Worm (Caenorhabditis elegans) whole organism, L1 larva: ENCODE results near the gene gldc-1.

ENCODE experiments used
- F16B12.6 ChIP-seq: fragments of 150-350 bp; optimal IDR thresholded peaks from 2 replicates; lab custom pipeline; 2014; ENCODE audit warnings: missing biosample characterization, missing genetic modification characterization
- aly-2 ChIP-seq: fragments of 150-350 bp; optimal IDR thresholded peaks from 2 replicates; lab custom pipeline; 2014; ENCODE audit warnings: missing biosample characterization, missing genetic modification characterization
- elt-2 ChIP-seq: sonication (generic microtip); optimal IDR thresholded peaks from 2 replicates; lab custom pipeline; 2016; ENCODE audit warnings: missing genetic modification characterization, mild to moderate bottlenecking, inconsistent platforms, missing compliant biosample characterization, missing genetic modification reagents
- jun-1 ChIP-seq: fragments of 150-350 bp; optimal IDR thresholded peaks from 2 replicates; lab custom pipeline; 2014; ENCODE audit warnings: missing biosample characterization, missing genetic modification reagents, missing genetic modification characterization
- nhr-76 ChIP-seq: sonication (generic microtip); optimal IDR thresholded peaks from 2 replicates; lab custom pipeline; 2017; ENCODE audit warnings: missing biosample characterization, missing genetic modification characterization
- pqm-1 ChIP-seq: sonication (generic microtip); optimal IDR thresholded peaks from 3 replicates; lab custom pipeline; 2017; ENCODE audit warnings: missing biosample characterization, missing genetic modification characterization
- snpc-4 ChIP-seq: fragments of 150-350 bp; optimal IDR thresholded peaks from 2 replicates; lab custom pipeline; 2014; ENCODE audit warnings: missing biosample characterization, missing genetic modification characterization
- snu-23 ChIP-seq: sonication (generic microtip); optimal IDR thresholded peaks from 2 replicates; lab custom pipeline; 2016; ENCODE audit warnings: missing genetic modification characterization, missing compliant biosample characterization
- sptf-1 ChIP-seq: fragments of 150-350 bp; optimal IDR thresholded peaks from 2 replicates; lab custom pipeline; 2014; ENCODE audit warnings: missing biosample characterization, missing genetic modification characterization
- tbx-2 ChIP-seq: sonication (generic microtip); optimal IDR thresholded peaks from 2 replicates; lab custom pipeline; 2016; ENCODE audit warnings: missing genetic modification characterization, missing compliant biosample characterization
- unc-130 ChIP-seq: fragments of 150-350 bp; optimal IDR thresholded peaks from 2 replicates; lab custom pipeline; 2017; ENCODE audit warnings: missing biosample characterization, missing genetic modification characterization, inconsistent platforms
- unc-62 ChIP-seq: fragments of 150-350 bp; optimal IDR thresholded peaks from 2 replicates; lab custom pipeline; 2014; ENCODE audit warnings: missing biosample characterization, missing genetic modification reagents, missing genetic modification characterization
- ztf-4 ChIP-seq: fragments of 150-350 bp; optimal IDR thresholded peaks from 2 replicates; lab custom pipeline; 2014; ENCODE audit warnings: missing biosample characterization, missing genetic modification characterization

DNA sequence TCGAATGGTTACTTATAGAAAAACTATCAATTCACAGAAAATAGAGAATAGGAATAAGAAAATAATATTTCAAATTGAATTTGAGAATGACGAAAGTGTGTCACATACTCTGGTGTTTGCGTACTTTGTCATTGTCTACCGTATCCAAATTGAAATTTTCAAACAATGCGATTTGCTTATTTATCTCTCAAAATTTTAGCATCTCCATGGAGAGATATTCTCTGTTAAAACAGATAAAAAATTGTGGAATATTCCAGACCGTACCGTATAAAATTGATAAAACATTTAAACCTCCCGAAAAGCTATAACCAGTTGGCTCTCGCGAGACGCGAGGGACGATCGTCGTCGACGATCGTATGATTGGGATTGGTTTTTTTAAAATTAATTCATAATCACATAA is 30.5 kb downstream of the gldc-1 start, which contains the start of gene fbf-1:
- TF ChIP-seq nhr-76 (tag; lab: Kevin White, UChicago) (no peak), jun-1 (tag; lab: Kevin White, UChicago) (no peak), aly-2 (no peak), snpc-4 (tag; lab: Kevin White, UChicago) (no peak), unc-62 (GFP tag; lab: Kevin White, UChicago) (no peak), elt-2 (tag; lab: Kevin White, UChicago) (no peak), snu-23 (GFP tag; lab: Kevin White, UChicago) (no peak), sptf-1 (tag; lab: Kevin White, UChicago) (no peak), ztf-4 (tag; lab: Kevin White, UChicago) (no peak), pqm-1 (tag; lab: Kevin White, UChicago) (no peak), unc-130 (tag; lab: Kevin White, UChicago) (no peak), F16B12.6 (no peak), tbx-2 (tag; lab: Kevin White, UChicago) (no peak)
